Fruit fly (Drosophila melanogaster) Kc167 (cell line): ENCODE results near the gene TwdlM.

Source experiments
- Myc ChIP-seq: fragments of >200 bp; optimal IDR thresholded peaks from 2 replicates; lab custom pipeline; 2017; ENCODE audit warnings: missing external identifiers
- h ChIP-seq: fragments of >200 bp; optimal IDR thresholded peaks from 3 replicates; lab custom pipeline; 2018; ENCODE audit warnings: missing external identifiers
- insv ChIP-seq: fragments of >200 bp; optimal IDR thresholded peaks from 3 replicates; lab custom pipeline; 2018; ENCODE audit warnings: missing external identifiers
- psq ChIP-seq: fragments of >200 bp; optimal IDR thresholded peaks from 2 replicates; lab custom pipeline; 2017; ENCODE audit warnings: missing external identifiers
- ttk ChIP-seq: sonication (Bioruptor generic); optimal IDR thresholded peaks from 2 replicates; lab custom pipeline; 2017; ENCODE audit warnings: missing external identifiers

DNA sequence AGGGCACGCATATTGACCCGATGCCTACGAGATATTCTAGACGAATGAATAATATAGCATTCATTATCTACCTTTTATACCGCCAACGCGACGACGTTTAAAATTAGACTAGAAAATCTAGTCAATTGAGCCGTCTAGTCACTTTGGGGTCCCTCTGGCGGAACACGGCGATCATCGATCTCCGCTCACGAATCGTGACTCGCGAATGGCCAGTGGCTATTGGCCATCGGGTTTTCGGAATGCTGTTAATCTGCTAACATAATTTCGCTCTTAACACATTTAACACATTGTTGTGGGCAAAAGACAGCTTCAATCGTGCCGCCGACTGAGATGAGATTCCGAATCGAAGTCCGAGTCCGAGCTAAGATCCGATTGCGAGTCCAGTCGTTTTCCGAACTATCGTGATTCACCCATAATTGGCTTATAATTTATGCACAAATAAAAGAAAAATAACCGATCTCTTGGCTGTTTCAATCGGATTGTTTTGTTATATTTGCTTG is 2.4 kb downstream of the TwdlM start, which contains the start of gene TwdlP:
- no peak for TF ChIP-seq insv (lab: Kevin White, UChicago)
- no peak for TF ChIP-seq h (lab: Kevin White, UChicago)
- no peak for TF ChIP-seq psq
- no peak for TF ChIP-seq ttk (lab: Kevin White, UChicago)
- TF ChIP-seq Myc (lab: Kevin White, UChicago) = no peak
